Worm (Caenorhabditis elegans): Measurements from ENCODE around the gene eral-1.

DNA sequence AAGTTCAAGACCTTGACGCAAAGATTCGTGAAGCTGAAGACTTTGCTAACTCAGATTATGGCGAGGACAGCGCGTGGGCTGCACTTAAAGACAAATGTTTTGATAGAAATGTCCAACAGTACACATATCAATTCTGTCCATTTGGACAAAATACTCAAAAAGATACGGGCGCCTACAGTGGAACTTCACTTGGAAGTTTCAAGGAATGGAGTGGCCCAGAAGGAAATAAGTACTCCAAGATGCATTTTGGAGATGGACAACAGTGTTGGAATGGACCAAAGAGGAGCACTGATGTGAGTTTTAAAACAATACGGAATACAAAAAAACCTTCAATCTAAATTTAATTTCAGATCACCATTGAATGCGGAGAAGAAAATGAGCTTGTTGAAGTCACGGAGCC is 36.4 kb upstream of the eral-1 start:
- TF ChIP-seq K02D7.2 (tag; optimal IDR thresholded peaks at IDR 0.05) (no peak), fkh-6 (tag; optimal IDR thresholded peaks at IDR 0.05) (no peak), ceh-22 (tag; optimal IDR thresholded peaks at IDR 0.05) (no peak), nfya-1 (tag; optimal IDR thresholded peaks at IDR 0.05) (no peak), tbx-2 (tag; optimal IDR thresholded peaks at IDR 0.05) (no peak), ceh-34 (tag; optimal IDR thresholded peaks at IDR 0.05) (no peak), ahr-1 (tag; optimal IDR thresholded peaks at IDR 0.05) (no peak), pat-9 (tag; optimal IDR thresholded peaks at IDR 0.05) (no peak), unc-86 (tag; optimal IDR thresholded peaks at IDR 0.05) (no peak), ama-1 (optimal IDR thresholded peaks at IDR 0.05) (no peak), pag-3 (tag; optimal IDR thresholded peaks at IDR 0.05; ENCODE audit: borderline replicate concordance) (no peak), madf-2 (tag; optimal IDR thresholded peaks at IDR 0.05) (no peak), fkh-10 (GFP tag; optimal IDR thresholded peaks at IDR 0.05) (no peak), mec-3 (tag; optimal IDR thresholded peaks at IDR 0.05; ENCODE audit: borderline replicate concordance) (no peak)

Data from whole organism, late embryonic.